Fruit fly (Drosophila melanogaster): Measurements from ENCODE around the gene rtet.

rtet gene

DNA sequence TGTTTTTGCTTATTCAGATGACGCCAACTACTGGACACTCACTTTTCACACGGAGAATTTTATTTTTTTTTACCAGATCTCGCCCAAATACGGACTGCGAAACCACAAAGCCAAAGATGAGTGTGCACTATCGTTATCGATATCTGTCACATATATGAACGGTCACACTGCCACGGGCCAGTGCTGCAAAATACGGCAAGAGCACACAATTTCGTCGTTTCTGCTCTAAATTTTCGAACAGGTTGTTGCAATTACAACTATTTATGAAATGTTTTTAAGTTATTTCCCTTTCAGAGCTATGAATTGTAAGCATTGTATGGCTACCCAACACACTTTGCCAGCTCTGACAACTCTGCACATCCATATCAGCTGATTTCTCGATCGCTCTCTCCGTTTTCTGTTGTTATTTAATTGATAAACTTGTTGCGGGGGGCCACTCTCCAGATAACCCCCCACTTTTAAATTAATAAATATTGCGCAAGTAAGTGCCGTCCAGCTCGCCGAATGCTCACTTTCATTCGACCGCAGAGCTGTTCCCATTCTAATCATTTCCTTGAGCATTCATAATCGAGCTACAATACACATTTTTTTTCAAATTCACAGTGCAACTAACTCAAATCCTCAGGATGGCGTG is 19.2 kb downstream of the rtet start, which contains the start of the genes slmb and CG5793:
Gene slmb (minus strand): TSS at position 134 of the 634 bp plus-strand sequence.
Gene CG5793 (plus strand): TSS at position 222 of the 634 bp plus-strand sequence.
- TF ChIP-seq topi (GFP tag; optimal IDR thresholded peaks at IDR 0.05) (peak; percentile 36), fkh (GFP tag; optimal IDR thresholded peaks at IDR 0.05) (no peak), CG6163 (GFP tag; IDR thresholded peaks at IDR 0.05) (no peak; the same call in 2 of the 3 replicates), CG1621 (tag; optimal IDR thresholded peaks at IDR 0.05) (no peak), CG3919 (GFP tag; optimal IDR thresholded peaks at IDR 0.05) (no peak), Hr38 (GFP tag; optimal IDR thresholded peaks at IDR 0.05) (no peak), CG8119 (GFP tag; IDR thresholded peaks at IDR 0.05) (no peak; the same call in 2 of the 3 replicates), Met (GFP tag; optimal IDR thresholded peaks at IDR 0.05) (no peak), lz (GFP tag; optimal IDR thresholded peaks at IDR 0.05) (peak; percentile 53), vri (GFP tag; optimal IDR thresholded peaks at IDR 0.05) (peak; percentile 100), svp (GFP tag) (no peak), ss (GFP tag; optimal IDR thresholded peaks at IDR 0.05) (no peak), Eip78C (GFP tag) (peak; percentile 83), Ets96B (tag; optimal IDR thresholded peaks at IDR 0.05) (no peak), cyc (GFP tag; optimal IDR thresholded peaks at IDR 0.05) (peak; percentile 49), CG10631 (GFP tag; optimal IDR thresholded peaks at IDR 0.05) (peak; percentile 44), CG9139 (GFP tag; optimal IDR thresholded peaks at IDR 0.05) (no peak), CG3032 (tag; optimal IDR thresholded peaks at IDR 0.05) (peak; percentile 38), dac (GFP tag; optimal IDR thresholded peaks at IDR 0.05) (no peak), Sox15 (GFP tag; optimal IDR thresholded peaks at IDR 0.05) (peak; percentile 29), Hr39 (GFP tag; optimal IDR thresholded peaks at IDR 0.05) (peak; percentile 55), CG8632 (GFP tag; optimal IDR thresholded peaks at IDR 0.05) (no peak), esn (GFP tag; optimal IDR thresholded peaks at IDR 0.05) (peak; percentile 58), eg (GFP tag; IDR thresholded peaks at IDR 0.05) (peak; percentile 29; the same call in 1 of the 3 replicates), Eip75B (GFP tag; optimal IDR thresholded peaks at IDR 0.05) (no peak), Gug (GFP tag; IDR thresholded peaks at IDR 0.05) (0 out of 2 replicates have a peak, but pooled peaks have one; percentile 11), CG10669 (GFP tag; optimal IDR thresholded peaks at IDR 0.05) (no peak), CG8319 (GFP tag; optimal IDR thresholded peaks at IDR 0.05) (no peak), fd85E (GFP tag; optimal IDR thresholded peaks at IDR 0.05) (no peak), CG34406 (GFP tag; optimal IDR thresholded peaks at IDR 0.05) (peak; percentile 22), Ets21C (GFP tag; optimal IDR thresholded peaks at IDR 0.05) (no peak), CG6792 (GFP tag; optimal IDR thresholded peaks at IDR 0.05) (peak; percentile 40), CG15336 (GFP tag; IDR thresholded peaks at IDR 0.05) (no peak; the same call in 1 of the 2 replicates), CG11294 (GFP tag; IDR thresholded peaks at IDR 0.05) (no peak), spab (GFP tag; optimal IDR thresholded peaks at IDR 0.05) (no peak), achi (GFP tag; optimal IDR thresholded peaks at IDR 0.05) (peak; percentile 78), CG31627 (GFP tag; optimal IDR thresholded peaks at IDR 0.05) (peak; percentile 70)

DNA sequence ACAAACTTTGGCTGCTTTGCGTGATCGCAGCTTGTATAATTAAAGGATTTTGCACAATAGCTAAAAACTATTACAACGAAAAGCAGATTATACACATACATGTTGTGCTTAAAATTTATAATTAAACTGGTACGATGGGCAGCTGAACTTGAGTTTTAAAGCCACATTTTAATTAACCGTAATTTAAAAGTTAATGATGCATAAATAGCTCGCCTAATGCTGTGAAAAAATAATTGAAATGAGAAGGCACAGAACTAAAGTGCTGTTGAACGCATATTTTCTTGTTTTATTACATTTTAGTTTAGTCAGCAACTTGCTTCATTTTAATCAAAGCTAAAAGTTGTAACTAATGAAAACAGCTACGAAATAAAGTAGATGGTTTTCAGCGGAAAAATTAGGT is 21.4 kb downstream of the rtet start, which contains the start of gene Obp93a:
Gene Obp93a (minus strand): TSS at position 101 of the 400 bp plus-strand sequence.
- TF ChIP-seq Sox14 (GFP tag; optimal IDR thresholded peaks at IDR 0.05) (no peak), dac (GFP tag; optimal IDR thresholded peaks at IDR 0.05) (no peak), fd59A (GFP tag; optimal IDR thresholded peaks at IDR 0.05) (no peak)

DNA sequence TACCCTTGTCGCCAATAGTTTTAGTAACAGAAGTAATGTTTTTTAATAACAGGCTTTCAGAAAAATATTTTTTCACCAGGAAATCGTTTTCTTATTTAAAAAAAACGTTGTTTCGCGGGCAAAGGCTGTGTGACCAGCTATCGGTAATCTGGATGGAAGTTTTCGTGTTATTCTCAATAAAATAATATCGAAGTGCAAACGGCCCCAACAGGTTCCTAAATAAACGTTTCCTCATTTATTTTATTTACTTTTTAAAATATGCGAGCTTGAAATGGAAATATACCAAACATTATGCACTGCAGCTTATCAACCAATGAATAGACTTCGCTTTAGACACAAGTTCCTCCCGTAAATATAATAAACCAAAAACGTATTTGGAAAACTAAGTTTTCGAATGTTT is 21.8 kb downstream of the rtet start, which contains the start of gene Ice2:
Gene Ice2 (plus strand): TSS at position 167 of the 400 bp plus-strand sequence.
- TF ChIP-seq esn (GFP tag; optimal IDR thresholded peaks at IDR 0.05): peak; percentile 20
- no peak for TF ChIP-seq CG3032 (tag; optimal IDR thresholded peaks at IDR 0.05)
